Fruit fly (Drosophila melanogaster) whole organism, pupa: ENCODE measurements around the gene CG6873.

Experiments used
- CG14655 ChIP-seq: fragments of 200-800 bp; sonication (Bioruptor generic); optimal IDR thresholded peaks from 3 replicates; lab custom pipeline; 2017; ENCODE audit warnings: mild to moderate bottlenecking, missing biosample characterization, missing genetic modification reagents, missing genetic modification characterization
- CG15710 ChIP-seq: fragments of 200-800 bp; sonication (Bioruptor generic); optimal IDR thresholded peaks from 2 replicates; lab custom pipeline; 2018; ENCODE audit warnings: missing biosample characterization, mild to moderate bottlenecking, missing genetic modification characterization, moderate library complexity
- CG17806 ChIP-seq: fragments of 200-800 bp; sonication (Bioruptor generic); optimal IDR thresholded peaks from 2 replicates; lab custom pipeline; 2018; ENCODE audit warnings: missing biosample characterization, mild to moderate bottlenecking, missing genetic modification characterization, moderate library complexity
- CG4496 ChIP-seq: fragments of 200-800 bp; sonication (Bioruptor generic); IDR thresholded peaks from 3 replicates; pipeline ENCODE4 v1.3.6; 2022; ENCODE audit warnings: missing biosample characterization, missing genetic modification characterization
- CG8159 ChIP-seq: fragments of 200-800 bp; sonication (Bioruptor generic); optimal IDR thresholded peaks from 3 replicates; lab custom pipeline; 2018; ENCODE audit warnings: missing biosample characterization, mild to moderate bottlenecking, missing genetic modification characterization, moderate library complexity
- CG8301 ChIP-seq: fragments of 200-800 bp; sonication (Bioruptor generic); optimal IDR thresholded peaks from 2 replicates; lab custom pipeline; 2018; ENCODE audit warnings: missing biosample characterization, mild to moderate bottlenecking, missing genetic modification characterization
- CG9948 ChIP-seq: fragments of 200-800 bp; sonication (Bioruptor generic); optimal IDR thresholded peaks from 2 replicates; lab custom pipeline; 2018; ENCODE audit warnings: missing biosample characterization, mild to moderate bottlenecking, missing genetic modification characterization, moderate library complexity
- EcR ChIP-seq: fragments of 200-800 bp; sonication (Bioruptor generic); optimal IDR thresholded peaks from 3 replicates; lab custom pipeline; 2019; ENCODE audit warnings: missing biosample characterization, missing genetic modification characterization, mild to moderate bottlenecking, moderate library complexity, missing genetic modification reagents
- Pif1A ChIP-seq: fragments of 200-800 bp; sonication (Bioruptor generic); optimal IDR thresholded peaks from 3 replicates; lab custom pipeline; 2016; ENCODE audit warnings: missing biosample characterization, missing genetic modification characterization
- fd96Ca ChIP-seq: fragments of 200-800 bp; sonication (Bioruptor generic); IDR thresholded peaks from 3 replicates; pipeline ENCODE4 v1.3.6; 2022; ENCODE audit warnings: missing biosample characterization, missing genetic modification characterization

- TF ChIP-seq fd96Ca (GFP tag; lab: Robert Waterston, UW) (no peak), CG17806 (tag; lab: Kevin White, UChicago) (no peak), CG15710 (tag; lab: Kevin White, UChicago) (no peak), CG8301 (no peak), CG8159 (tag; lab: Kevin White, UChicago) (no peak), EcR (GFP tag; lab: Kevin White, UChicago) (no peak), CG4496 (GFP tag; lab: Robert Waterston, UW) (peak; percentile 61; the same call in 2 of the 3 replicates), Pif1A (no peak), CG9948 (no peak), CG14655 (GFP tag; lab: Kevin White, UChicago) (no peak)
Measured at dm6 chrX:18771995-18772394, 32.3 kb upstream of the CG6873 start.
